Worm (Caenorhabditis elegans): ENCODE measurements around the gene str-71.
A peak's percentile ranks its signal among the peaks of the same experiment; 100 is the strongest.

ce11 chrV:15479825-15480224 lies 20.8 kb upstream of the str-71 start:
- TF ChIP-seq ama-1 (optimal IDR thresholded peaks at IDR 0.05): no peak
- TF ChIP-seq unc-130 (GFP tag; optimal IDR thresholded peaks at IDR 0.05): peak; percentile 12
- peak in 1 of 2 experiments; percentile 7 for TF ChIP-seq daf-16 (GFP tag; optimal IDR thresholded peaks at IDR 0.05)
- peak; percentile 22 for TF ChIP-seq daf-16 (tag; optimal IDR thresholded peaks at IDR 0.05)
- 0 out of 2 replicates have a peak, but pooled peaks have one; percentile 32 for TF ChIP-seq lin-1 (GFP tag; IDR thresholded peaks at IDR 0.05)
- no peak for TF ChIP-seq fkh-10 (GFP tag; optimal IDR thresholded peaks at IDR 0.05)
- TF ChIP-seq snpc-1.2 (GFP tag; IDR thresholded peaks at IDR 0.05): 0 out of 2 replicates have a peak, but pooled peaks have one; percentile 51
- TF ChIP-seq unc-39 (tag; optimal IDR thresholded peaks at IDR 0.05): no peak
- no peak for TF ChIP-seq nhr-28 (tag; optimal IDR thresholded peaks at IDR 0.05)
- 0 out of 2 replicates have a peak, but pooled peaks have one; percentile 28 for TF ChIP-seq vab-7 (GFP tag; IDR thresholded peaks at IDR 0.05)
- no peak for TF ChIP-seq ctbp-1 (GFP tag; IDR thresholded peaks at IDR 0.05)
- TF ChIP-seq nhr-77 (tag; optimal IDR thresholded peaks at IDR 0.05): no peak
- no peak for TF ChIP-seq Y105C5A.15 (GFP tag; IDR thresholded peaks at IDR 0.05)
- TF ChIP-seq daf-8 (GFP tag; IDR thresholded peaks at IDR 0.05): no peak
